Worm (Caenorhabditis elegans) whole organism, L1 larva: Measurements from ENCODE around the gene flp-24.

Experiments used
- alr-1 ChIP-seq: fragments of 200-800 bp; sonication (Bioruptor generic); optimal IDR thresholded peaks from 2 replicates; lab custom pipeline; 2018; ENCODE audit warnings: borderline replicate concordance, mild to moderate bottlenecking, missing genetic modification characterization, missing compliant biosample characterization
- ama-1 ChIP-seq: fragments of 150-350 bp; optimal IDR thresholded peaks from 2 replicates; lab custom pipeline; 2014
- blmp-1 ChIP-seq: fragments of 150-350 bp; optimal IDR thresholded peaks from 2 replicates; lab custom pipeline; 2014; ENCODE audit warnings: missing biosample characterization, missing genetic modification characterization
- dpl-1 ChIP-seq, 3 experiments: fragments of 150-350 bp in 2 of 3; sonication (generic microtip) in 1 of 3; optimal IDR thresholded peaks; 2 replicates each; lab custom pipeline; 2014 to 2017; ENCODE audit warnings: missing biosample characterization in 3 of 3, missing genetic modification characterization in 3 of 3, missing genetic modification reagents in 3 of 3
- egl-27 ChIP-seq, 2 experiments: fragments of 150-350 bp in 1 of 2; sonication (generic microtip); optimal IDR thresholded peaks; 3 replicates each; lab custom pipeline; 2017 to 2018; ENCODE audit warnings: missing biosample characterization in 2 of 2, missing genetic modification characterization in 2 of 2, missing genetic modification reagents in 2 of 2
- lin-15B ChIP-seq: fragments of 150-350 bp; sonication (generic microtip); optimal IDR thresholded peaks from 3 replicates; lab custom pipeline; 2014; ENCODE audit warnings: missing biosample characterization, missing genetic modification characterization
- lin-39 ChIP-seq: fragments of 150-350 bp; optimal IDR thresholded peaks from 2 replicates; lab custom pipeline; 2014; ENCODE audit warnings: missing biosample characterization, missing genetic modification reagents, missing genetic modification characterization
- lsy-2 ChIP-seq, 2 experiments: fragments of 150-350 bp; optimal IDR thresholded peaks; 2 replicates each; lab custom pipeline; 2014; ENCODE audit warnings: missing biosample characterization in 2 of 2, missing genetic modification characterization in 2 of 2
- skn-1 ChIP-seq: fragments of 150-350 bp; optimal IDR thresholded peaks from 2 replicates; lab custom pipeline; 2014; ENCODE audit warnings: missing biosample characterization, missing genetic modification characterization
- snpc-4 ChIP-seq: fragments of 150-350 bp; optimal IDR thresholded peaks from 2 replicates; lab custom pipeline; 2014; ENCODE audit warnings: missing biosample characterization, missing genetic modification characterization
- unc-130 ChIP-seq: fragments of 150-350 bp; optimal IDR thresholded peaks from 2 replicates; lab custom pipeline; 2017; ENCODE audit warnings: missing biosample characterization, missing genetic modification characterization, inconsistent platforms
- unc-62 ChIP-seq: fragments of 150-350 bp; optimal IDR thresholded peaks from 2 replicates; lab custom pipeline; 2014; ENCODE audit warnings: missing biosample characterization, missing genetic modification reagents, missing genetic modification characterization
- unc-98 ChIP-seq: fragments of 200-800 bp; sonication (Bioruptor generic); IDR thresholded peaks from 2 replicates; pipeline ENCODE4 v1.3.6; 2022; ENCODE audit warnings: missing genetic modification characterization, missing compliant biosample characterization

ce11 chrIII:759675-760074 is 34.8 kb downstream of the flp-24 start:
- no peak for TF ChIP-seq unc-130 (tag; lab: Kevin White, UChicago)
- TF ChIP-seq unc-98 (GFP tag; lab: Robert Waterston, UW) = no peak
- TF ChIP-seq egl-27 (tag; optimal IDR thresholded peaks at IDR 0.05; lab: Kevin White, UChicago) = no peak
- no peak for TF ChIP-seq snpc-4 (tag; lab: Kevin White, UChicago)
- TF ChIP-seq lsy-2 (tag; optimal IDR thresholded peaks at IDR 0.05; lab: Kevin White, UChicago) = no peak
- TF ChIP-seq lin-39 (tag; lab: Kevin White, UChicago) = no peak
- TF ChIP-seq blmp-1 (tag; lab: Kevin White, UChicago) = peak; percentile 36
- TF ChIP-seq unc-62 = no peak
- TF ChIP-seq lin-15B (tag; lab: Kevin White, UChicago) = no peak
- no peak for TF ChIP-seq dpl-1 (GFP tag; optimal IDR thresholded peaks at IDR 0.05; lab: Kevin White, UChicago)
- no peak for TF ChIP-seq ama-1 (lab: Kevin White, UChicago)
- no peak for TF ChIP-seq skn-1 (tag; lab: Kevin White, UChicago)
- TF ChIP-seq alr-1 (tag; lab: Kevin White, UChicago) = no peak
